Fruit fly (Drosophila melanogaster) whole organism, embryonic: ENCODE results near the gene vsg.

ENCODE experiments used
- ATbp ChIP-seq: fragments of 200-800 bp; sonication (Bioruptor generic); optimal IDR thresholded peaks from 2 replicates; lab custom pipeline; 2017; ENCODE audit warnings: missing biosample characterization, mild to moderate bottlenecking, missing genetic modification characterization, missing genetic modification reagents
- Atf3 ChIP-seq: fragments of 200-800 bp; sonication (Bioruptor generic); optimal IDR thresholded peaks from 3 replicates; lab custom pipeline; 2016; ENCODE audit warnings: missing biosample characterization, missing genetic modification characterization
- Blimp-1 ChIP-seq: fragments of 200-800 bp; sonication (Bioruptor generic); optimal IDR thresholded peaks from 3 replicates; lab custom pipeline; 2018; ENCODE audit warnings: missing biosample characterization, missing genetic modification characterization, mild to moderate bottlenecking, moderate library complexity, missing genetic modification reagents
- CG11695 ChIP-seq: fragments of 200-800 bp; sonication (Bioruptor generic); IDR thresholded peaks from 3 replicates; pipeline ENCODE4 v1.3.6; 2022; ENCODE audit warnings: missing biosample characterization, missing genetic modification characterization
- CG11723 ChIP-seq: fragments of 200-800 bp; sonication (Bioruptor generic); optimal IDR thresholded peaks from 2 replicates; lab custom pipeline; 2017; ENCODE audit warnings: missing biosample characterization, mild to moderate bottlenecking, missing genetic modification characterization
- CG14860 ChIP-seq: fragments of 200-800 bp; sonication (Bioruptor generic); IDR thresholded peaks from 3 replicates; pipeline ENCODE4 v1.3.6; 2022; ENCODE audit warnings: missing biosample characterization, missing genetic modification characterization; ENCODE audit not compliant: partially characterized antibody
- CG17912 ChIP-seq: fragments of 200-800 bp; sonication (Bioruptor generic); optimal IDR thresholded peaks from 2 replicates; lab custom pipeline; 2018; ENCODE audit warnings: missing biosample characterization, mild to moderate bottlenecking, missing genetic modification characterization
- CG2889 ChIP-seq: fragments of 200-800 bp; sonication (Bioruptor generic); IDR thresholded peaks from 3 replicates; pipeline ENCODE4 v1.3.6; 2022; ENCODE audit warnings: missing biosample characterization, missing genetic modification characterization
- CG3281 ChIP-seq: fragments of 200-800 bp; sonication (Bioruptor generic); optimal IDR thresholded peaks from 3 replicates; lab custom pipeline; 2017; ENCODE audit warnings: missing biosample characterization, mild to moderate bottlenecking, missing genetic modification characterization
- CG34376 ChIP-seq: fragments of 200-800 bp; sonication (Bioruptor generic); optimal IDR thresholded peaks from 2 replicates; lab custom pipeline; 2018; ENCODE audit warnings: missing biosample characterization, mild to moderate bottlenecking, missing genetic modification characterization
- CG34422 ChIP-seq: fragments of 200-800 bp; sonication (Bioruptor generic); IDR thresholded peaks from 3 replicates; pipeline ENCODE4 v1.3.6; 2022; ENCODE audit warnings: missing biosample characterization, missing genetic modification characterization
- CG42726 ChIP-seq: fragments of 200-800 bp; sonication (Bioruptor generic); IDR thresholded peaks from 2 replicates; pipeline ENCODE4 v1.3.6; 2022; ENCODE audit warnings: missing biosample characterization, missing genetic modification characterization; ENCODE audit not compliant: partially characterized antibody
- CG4820 ChIP-seq: fragments of 200-800 bp; sonication (Bioruptor generic); optimal IDR thresholded peaks from 3 replicates; lab custom pipeline; 2016; ENCODE audit warnings: missing biosample characterization, missing genetic modification characterization
- CG4854 ChIP-seq: fragments of 200-800 bp; sonication (Bioruptor generic); optimal IDR thresholded peaks from 2 replicates; lab custom pipeline; 2016; ENCODE audit warnings: missing biosample characterization, missing genetic modification characterization, inconsistent platforms
- CG6254 ChIP-seq: fragments of 200-800 bp; sonication (Bioruptor generic); optimal IDR thresholded peaks from 3 replicates; lab custom pipeline; 2017; ENCODE audit warnings: mild to moderate bottlenecking, missing biosample characterization, missing genetic modification reagents, missing genetic modification characterization
- CG6272 ChIP-seq: fragments of 200-800 bp; sonication (Bioruptor generic); IDR thresholded peaks from 2 replicates; pipeline ENCODE4 v1.3.6; 2022; ENCODE audit warnings: missing biosample characterization, missing genetic modification characterization
- CG8089 ChIP-seq: fragments of 200-800 bp; sonication (Bioruptor generic); optimal IDR thresholded peaks from 3 replicates; lab custom pipeline; 2016; ENCODE audit warnings: missing biosample characterization, missing genetic modification characterization
- CG9727 ChIP-seq: fragments of 200-800 bp; sonication (Bioruptor generic); optimal IDR thresholded peaks from 3 replicates; lab custom pipeline; 2017; ENCODE audit warnings: missing biosample characterization, mild to moderate bottlenecking, missing genetic modification characterization
- CG9876 ChIP-seq: fragments of 200-800 bp; sonication (Bioruptor generic); optimal IDR thresholded peaks from 2 replicates; lab custom pipeline; 2016; ENCODE audit warnings: missing biosample characterization, missing genetic modification characterization
- Chrac-16 ChIP-seq: fragments of 200-800 bp; sonication (Bioruptor generic); optimal IDR thresholded peaks from 3 replicates; lab custom pipeline; 2016; ENCODE audit warnings: missing biosample characterization, missing genetic modification characterization
- D ChIP-seq, 2 experiments: fragments of 200-800 bp in 1 of 2; fragments of >200 bp in 1 of 2; sonication (Bioruptor generic) in 1 of 2; optimal IDR thresholded peaks; 2 replicates in 1 of 2; 3 replicates in 1 of 2; lab custom pipeline; 2017; ENCODE audit warnings: mild to moderate bottlenecking in 1 of 2, missing biosample characterization in 1 of 2, missing genetic modification characterization in 1 of 2, missing genetic modification reagents in 1 of 2
- HLH4C ChIP-seq: fragments of 200-800 bp; sonication (Bioruptor generic); IDR thresholded peaks from 3 replicates; pipeline ENCODE4 v1.3.6; 2022; ENCODE audit warnings: missing biosample characterization, missing genetic modification characterization; ENCODE audit not compliant: partially characterized antibody
- Hr51 ChIP-seq, 2 experiments: fragments of 200-800 bp; sonication (Bioruptor generic); optimal IDR thresholded peaks; 2 replicates in 1 of 2; 3 replicates in 1 of 2; lab custom pipeline; 2016 to 2018; ENCODE audit warnings: missing biosample characterization in 2 of 2, missing genetic modification characterization in 2 of 2, mild to moderate bottlenecking in 1 of 2, moderate library complexity in 1 of 2
- Nf-YA ChIP-seq: fragments of 200-800 bp; sonication (Bioruptor generic); IDR thresholded peaks from 2 replicates; pipeline ENCODE4 v1.3.6; 2022; ENCODE audit warnings: missing biosample characterization, missing genetic modification characterization
- Nf-YB ChIP-seq: fragments of 200-800 bp; sonication (Bioruptor generic); optimal IDR thresholded peaks from 3 replicates; lab custom pipeline; 2019; ENCODE audit warnings: missing biosample characterization, mild to moderate bottlenecking, missing genetic modification characterization, moderate library complexity
- Rfx ChIP-seq: fragments of 200-800 bp; sonication (Bioruptor generic); IDR thresholded peaks from 2 replicates; pipeline ENCODE4 v1.3.6; 2022; ENCODE audit warnings: missing biosample characterization, missing genetic modification characterization
- Spps ChIP-seq: fragments of 200-800 bp; sonication (Bioruptor generic); optimal IDR thresholded peaks from 2 replicates; lab custom pipeline; 2018; ENCODE audit warnings: missing biosample characterization, mild to moderate bottlenecking, missing genetic modification characterization
- ac ChIP-seq: fragments of 200-800 bp; sonication (Bioruptor generic); optimal IDR thresholded peaks from 3 replicates; lab custom pipeline; 2017; ENCODE audit warnings: missing biosample characterization, mild to moderate bottlenecking, missing genetic modification characterization
- bab2 ChIP-seq: fragments of 200-800 bp; sonication (Bioruptor generic); optimal IDR thresholded peaks from 2 replicates; lab custom pipeline; 2016; ENCODE audit warnings: missing biosample characterization, missing genetic modification characterization
- bbx ChIP-seq: fragments of 200-800 bp; sonication (Bioruptor generic); IDR thresholded peaks from 2 replicates; pipeline ENCODE4 v1.3.6; 2022; ENCODE audit warnings: missing biosample characterization, missing genetic modification characterization; ENCODE audit not compliant: partially characterized antibody
- bsh ChIP-seq, 2 experiments: fragments of 200-800 bp; sonication (Bioruptor generic); optimal IDR thresholded peaks; 2 replicates each; lab custom pipeline; 2017 to 2018; ENCODE audit warnings: mild to moderate bottlenecking in 2 of 2, missing biosample characterization in 2 of 2, missing genetic modification characterization in 2 of 2, moderate library complexity in 1 of 2
- cas ChIP-seq: fragments of 200-800 bp; sonication (Bioruptor generic); IDR thresholded peaks from 2 replicates; pipeline ENCODE4 v1.3.6; 2022; ENCODE audit warnings: missing biosample characterization, missing genetic modification characterization
- cg ChIP-seq: fragments of 200-800 bp; sonication (Bioruptor generic); optimal IDR thresholded peaks from 3 replicates; lab custom pipeline; 2019; ENCODE audit warnings: missing biosample characterization, mild to moderate bottlenecking, missing genetic modification characterization, moderate library complexity
- corto ChIP-seq: fragments of 200-800 bp; sonication (Bioruptor generic); optimal IDR thresholded peaks from 2 replicates; lab custom pipeline; 2016; ENCODE audit warnings: missing biosample characterization, mild to moderate bottlenecking, missing genetic modification characterization, moderate library complexity
- crc ChIP-seq: fragments of 200-800 bp; sonication (Bioruptor generic); optimal IDR thresholded peaks from 2 replicates; lab custom pipeline; 2016; ENCODE audit warnings: missing biosample characterization, missing genetic modification characterization
- cwo ChIP-seq: fragments of 200-800 bp; sonication (Bioruptor generic); optimal IDR thresholded peaks from 3 replicates; lab custom pipeline; 2017; ENCODE audit warnings: missing biosample characterization, missing genetic modification characterization, mild to moderate bottlenecking, moderate library complexity, missing genetic modification reagents
- fru ChIP-seq: fragments of >200 bp; optimal IDR thresholded peaks from 2 replicates; lab custom pipeline; 2017
- gsb-n ChIP-seq: fragments of 200-800 bp; sonication (Bioruptor generic); optimal IDR thresholded peaks from 3 replicates; lab custom pipeline; 2018; ENCODE audit warnings: missing biosample characterization, mild to moderate bottlenecking, missing genetic modification characterization
- inv ChIP-seq: fragments of 200-800 bp; sonication (Bioruptor generic); IDR thresholded peaks from 2 replicates; pipeline ENCODE4 v1.3.6; 2022; ENCODE audit warnings: missing biosample characterization, missing genetic modification characterization; ENCODE audit not compliant: partially characterized antibody
- jumu ChIP-seq: fragments of 200-800 bp; sonication (Bioruptor generic); optimal IDR thresholded peaks from 3 replicates; lab custom pipeline; 2016; ENCODE audit warnings: missing biosample characterization, missing genetic modification characterization
- lab ChIP-seq: fragments of 200-800 bp; sonication (Bioruptor generic); optimal IDR thresholded peaks from 3 replicates; lab custom pipeline; 2017; ENCODE audit warnings: missing biosample characterization, missing genetic modification characterization, mild to moderate bottlenecking, moderate library complexity, missing genetic modification reagents
- mam ChIP-seq: fragments of 200-800 bp; sonication (Bioruptor generic); optimal IDR thresholded peaks from 3 replicates; lab custom pipeline; 2016; ENCODE audit warnings: missing biosample characterization, missing genetic modification characterization
- pho ChIP-seq: fragments of 200-800 bp; sonication (Bioruptor generic); optimal IDR thresholded peaks from 2 replicates; lab custom pipeline; 2016; ENCODE audit warnings: missing biosample characterization, missing genetic modification characterization
- row ChIP-seq: fragments of 200-800 bp; sonication (Bioruptor generic); IDR thresholded peaks from 3 replicates; pipeline ENCODE4 v1.3.6; 2022; ENCODE audit warnings: missing biosample characterization, missing genetic modification characterization
- sc ChIP-seq, 3 experiments: fragments of >200 bp in 2 of 3; fragments of 200-800 bp in 1 of 3; sonication (Bioruptor generic) in 1 of 3; optimal IDR thresholded peaks; 2 replicates in 2 of 3; 3 replicates in 1 of 3; lab custom pipeline; 2017; ENCODE audit warnings: mild to moderate bottlenecking in 1 of 3, missing biosample characterization in 1 of 3, missing genetic modification characterization in 1 of 3, missing genetic modification reagents in 1 of 3
- sd ChIP-seq: fragments of 200-800 bp; sonication (Bioruptor generic); optimal IDR thresholded peaks from 3 replicates; lab custom pipeline; 2018; ENCODE audit warnings: missing biosample characterization, mild to moderate bottlenecking, missing genetic modification characterization, moderate library complexity
- sna ChIP-seq: fragments of 200-800 bp; sonication (Bioruptor generic); IDR thresholded peaks from 2 replicates; pipeline ENCODE4 v1.3.6; 2022; ENCODE audit warnings: missing biosample characterization, missing genetic modification characterization; ENCODE audit not compliant: partially characterized antibody
- stc ChIP-seq: fragments of 200-800 bp; sonication (Bioruptor generic); IDR thresholded peaks from 2 replicates; pipeline ENCODE4 v1.3.6; 2022; ENCODE audit warnings: missing biosample characterization, missing genetic modification characterization
- zf30C ChIP-seq: fragments of 200-800 bp; sonication (Bioruptor generic); optimal IDR thresholded peaks from 3 replicates; lab custom pipeline; 2018; ENCODE audit warnings: missing biosample characterization, mild to moderate bottlenecking, missing genetic modification characterization

The vsg gene

dm6 chr3L:9698193-9698642, 15.9 kb upstream of the vsg start, which contains the start of gene Ubc4 (continued):
- TF ChIP-seq HLH4C (GFP tag; lab: Robert Waterston, UW) (peak; percentile 81), CG4854 (GFP tag; lab: Kevin White, UChicago) (no peak), CG14860 (GFP tag; lab: Robert Waterston, UW) (peak; percentile 70), mam (GFP tag; lab: Kevin White, UChicago) (peak; percentile 26), Atf3 (GFP tag; lab: Kevin White, UChicago) (no peak), CG9876 (GFP tag; lab: Kevin White, UChicago) (no peak), zf30C (GFP tag; lab: Kevin White, UChicago) (no peak), CG3281 (GFP tag; lab: Kevin White, UChicago) (no peak), Spps (tag; lab: Kevin White, UChicago) (no peak), bsh (GFP tag; optimal IDR thresholded peaks at IDR 0.05; lab: Kevin White, UChicago) (no peak), cas (GFP tag; lab: Robert Waterston, UW) (no peak), bbx (peak; percentile 89), cg (GFP tag; lab: Kevin White, UChicago) (no peak), Blimp-1 (GFP tag; lab: Kevin White, UChicago) (no peak), CG17912 (no peak), sc (optimal IDR thresholded peaks at IDR 0.05; lab: Kevin White, UChicago) (no peak), sc (GFP tag; optimal IDR thresholded peaks at IDR 0.05; lab: Kevin White, UChicago) (no peak), cwo (GFP tag; lab: Kevin White, UChicago) (no peak), Nf-YB (GFP tag; lab: Kevin White, UChicago) (no peak), CG11695 (no peak), Chrac-16 (GFP tag; lab: Kevin White, UChicago) (no peak), CG42726 (peak; percentile 79), lab (GFP tag; lab: Kevin White, UChicago) (no peak), fru (no peak), CG6254 (GFP tag; lab: Kevin White, UChicago) (no peak), sna (GFP tag; lab: Robert Waterston, UW) (peak; percentile 88), ac (no peak), CG4820 (no peak), CG6272 (no peak), Nf-YA (GFP tag; lab: Robert Waterston, UW) (no peak), pho (peak; percentile 28), CG11723 (GFP tag; lab: Kevin White, UChicago) (no peak), CG9727 (GFP tag; lab: Kevin White, UChicago) (no peak), CG2889 (GFP tag; lab: Robert Waterston, UW) (no peak), sd (tag; lab: Kevin White, UChicago) (no peak), Hr51 (GFP tag; optimal IDR thresholded peaks at IDR 0.05; lab: Kevin White, UChicago) (no peak), CG8089 (GFP tag; lab: Kevin White, UChicago) (no peak), CG34376 (GFP tag; lab: Kevin White, UChicago) (peak; percentile 3), bab2 (GFP tag; lab: Kevin White, UChicago) (no peak), crc (no peak), corto (no peak), jumu (no peak), row (GFP tag; lab: Robert Waterston, UW) (peak; percentile 66), D (optimal IDR thresholded peaks at IDR 0.05; lab: Kevin White, UChicago) (no peak), D (GFP tag; optimal IDR thresholded peaks at IDR 0.05; lab: Kevin White, UChicago) (no peak), inv (GFP tag; lab: Robert Waterston, UW) (peak; percentile 80), ATbp (GFP tag; lab: Kevin White, UChicago) (no peak), stc (GFP tag; lab: Robert Waterston, UW) (0 out of 2 replicates have a peak, but pooled peaks have one; percentile 11), Rfx (GFP tag; lab: Robert Waterston, UW) (peak; percentile 53), CG34422 (GFP tag; lab: Robert Waterston, UW) (0 out of 3 replicates have a peak, but pooled peaks have one; percentile 28), gsb-n (tag; lab: Kevin White, UChicago) (no peak)
